Fruit fly (Drosophila melanogaster) whole organism, embryonic: ENCODE measurements around the gene alpha-PheRS.

Experiments used
- Atf6 ChIP-seq: fragments of 200-800 bp; sonication (Bioruptor generic); IDR thresholded peaks from 2 replicates; pipeline ENCODE4 v1.3.6; 2022; ENCODE audit warnings: missing biosample characterization, missing genetic modification characterization
- BEAF-32 ChIP-seq: fragments of 200-800 bp; sonication (Bioruptor generic); optimal IDR thresholded peaks from 3 replicates; lab custom pipeline; 2017; ENCODE audit warnings: missing biosample characterization, missing genetic modification characterization, mild to moderate bottlenecking, moderate library complexity, missing genetic modification reagents
- Blimp-1 ChIP-seq: fragments of 200-800 bp; sonication (Bioruptor generic); optimal IDR thresholded peaks from 3 replicates; lab custom pipeline; 2018; ENCODE audit warnings: missing biosample characterization, missing genetic modification characterization, mild to moderate bottlenecking, moderate library complexity, missing genetic modification reagents
- CG10274 ChIP-seq: fragments of 200-800 bp; sonication (Bioruptor generic); optimal IDR thresholded peaks from 3 replicates; lab custom pipeline; 2017; ENCODE audit warnings: missing biosample characterization, mild to moderate bottlenecking, missing genetic modification characterization
- CG1233 ChIP-seq: fragments of 200-800 bp; sonication (Bioruptor generic); optimal IDR thresholded peaks from 4 replicates; lab custom pipeline; 2018; ENCODE audit warnings: missing biosample characterization, mild to moderate bottlenecking, missing genetic modification characterization
- CG12391 ChIP-seq: fragments of 200-800 bp; sonication (Bioruptor generic); optimal IDR thresholded peaks from 3 replicates; lab custom pipeline; 2018; ENCODE audit warnings: missing biosample characterization, mild to moderate bottlenecking, missing genetic modification characterization, moderate library complexity
- CG12659 ChIP-seq: fragments of 200-800 bp; sonication (Bioruptor generic); optimal IDR thresholded peaks from 3 replicates; lab custom pipeline; 2017; ENCODE audit warnings: mild to moderate bottlenecking, missing biosample characterization, missing genetic modification reagents, missing genetic modification characterization
- CG14965 ChIP-seq: fragments of 200-800 bp; sonication (Bioruptor generic); optimal IDR thresholded peaks from 2 replicates; lab custom pipeline; 2016; ENCODE audit warnings: missing biosample characterization, missing genetic modification characterization, borderline replicate concordance
- CG2129 ChIP-seq: fragments of 200-800 bp; sonication (Bioruptor generic); IDR thresholded peaks from 2 replicates; pipeline ENCODE4 v1.3.6; 2022; ENCODE audit warnings: missing biosample characterization, missing genetic modification characterization; ENCODE audit not compliant: partially characterized antibody
- CG2712 ChIP-seq: fragments of 200-800 bp; optimal IDR thresholded peaks from 3 replicates; lab custom pipeline; 2019; ENCODE audit warnings: missing biosample characterization, mild to moderate bottlenecking, missing genetic modification characterization, moderate library complexity
- CG30403 ChIP-seq: fragments of 200-800 bp; sonication (Bioruptor generic); optimal IDR thresholded peaks from 3 replicates; lab custom pipeline; 2016; ENCODE audit warnings: missing biosample characterization, missing genetic modification characterization
- CG3163 ChIP-seq: fragments of 200-800 bp; sonication (Bioruptor generic); optimal IDR thresholded peaks from 3 replicates; lab custom pipeline; 2016; ENCODE audit warnings: missing biosample characterization, missing genetic modification characterization
- CG3407 ChIP-seq: fragments of 200-800 bp; sonication (Bioruptor generic); optimal IDR thresholded peaks from 2 replicates; lab custom pipeline; 2018; ENCODE audit warnings: missing biosample characterization, mild to moderate bottlenecking, missing genetic modification characterization
- CG4328 ChIP-seq: fragments of 200-800 bp; sonication (Bioruptor generic); optimal IDR thresholded peaks from 3 replicates; lab custom pipeline; 2017; ENCODE audit warnings: missing biosample characterization, missing genetic modification reagents, missing genetic modification characterization
- CG4617 ChIP-seq: fragments of 200-800 bp; sonication (Bioruptor generic); optimal IDR thresholded peaks from 3 replicates; lab custom pipeline; 2016; ENCODE audit warnings: missing biosample characterization, missing genetic modification characterization, borderline replicate concordance
- CG4854 ChIP-seq: fragments of 200-800 bp; sonication (Bioruptor generic); optimal IDR thresholded peaks from 2 replicates; lab custom pipeline; 2016; ENCODE audit warnings: missing biosample characterization, missing genetic modification characterization, inconsistent platforms
- CG6854 ChIP-seq: fragments of 200-800 bp; sonication (Bioruptor generic); optimal IDR thresholded peaks from 3 replicates; lab custom pipeline; 2017; ENCODE audit warnings: missing biosample characterization, mild to moderate bottlenecking, missing genetic modification characterization
- CG8290 ChIP-seq, 3 experiments: fragments of 200-800 bp; sonication (Bioruptor generic); optimal IDR thresholded peaks; 2 replicates each; lab custom pipeline; 2016 to 2019; ENCODE audit warnings: missing biosample characterization in 3 of 3, missing genetic modification characterization in 3 of 3, mild to moderate bottlenecking in 2 of 3, moderate library complexity in 1 of 3
- Dip2 ChIP-seq: fragments of 200-800 bp; sonication (Bioruptor generic); IDR thresholded peaks from 2 replicates; pipeline ENCODE4 v1.3.6; 2022; ENCODE audit warnings: missing biosample characterization, missing genetic modification characterization
- Gsc ChIP-seq: fragments of 200-800 bp; sonication (Bioruptor generic); IDR thresholded peaks from 2 replicates; pipeline ENCODE4 v1.3.6; 2022; ENCODE audit warnings: missing biosample characterization, missing genetic modification characterization
- HLHmδ ChIP-seq: fragments of 200-800 bp; sonication (Bioruptor generic); optimal IDR thresholded peaks from 2 replicates; lab custom pipeline; 2018; ENCODE audit warnings: missing biosample characterization, mild to moderate bottlenecking, missing genetic modification characterization, moderate library complexity
- Lhr ChIP-seq: fragments of 200-800 bp; sonication (Bioruptor generic); optimal IDR thresholded peaks from 3 replicates; lab custom pipeline; 2017; ENCODE audit warnings: mild to moderate bottlenecking, missing biosample characterization, missing genetic modification reagents, missing genetic modification characterization
- MBD-R2 ChIP-seq: fragments of 200-800 bp; sonication (Bioruptor generic); IDR thresholded peaks from 2 replicates; pipeline ENCODE4 v1.3.6; 2022; ENCODE audit warnings: missing biosample characterization, missing genetic modification characterization
- Mad ChIP-seq: fragments of 200-800 bp; sonication (Bioruptor generic); optimal IDR thresholded peaks from 2 replicates; lab custom pipeline; 2016; ENCODE audit warnings: missing biosample characterization, missing genetic modification characterization
- Oli ChIP-seq: fragments of 200-800 bp; sonication (Bioruptor generic); optimal IDR thresholded peaks from 2 replicates; lab custom pipeline; 2018; ENCODE audit warnings: missing biosample characterization, mild to moderate bottlenecking, missing genetic modification characterization, moderate library complexity
- Sry-δ ChIP-seq: fragments of 200-800 bp; sonication (Bioruptor generic); optimal IDR thresholded peaks from 2 replicates; lab custom pipeline; 2016; ENCODE audit warnings: missing biosample characterization, missing genetic modification characterization
- Stat92E ChIP-seq, 3 experiments: fragments of >200 bp in 2 of 3; fragments of 200-800 bp in 1 of 3; sonication (Bioruptor generic) in 1 of 3; optimal IDR thresholded peaks; 2 replicates each; lab custom pipeline; 2017 to 2019; ENCODE audit warnings: missing biosample characterization in 3 of 3, missing genetic modification characterization in 3 of 3, mild to moderate bottlenecking in 1 of 3, moderate library complexity in 1 of 3
- Vsx1 ChIP-seq: fragments of 200-800 bp; sonication (Bioruptor generic); optimal IDR thresholded peaks from 2 replicates; lab custom pipeline; 2017; ENCODE audit warnings: missing biosample characterization, mild to moderate bottlenecking, missing genetic modification characterization, missing genetic modification reagents
- amos ChIP-seq: fragments of 200-800 bp; sonication (Bioruptor generic); IDR thresholded peaks from 2 replicates; pipeline ENCODE4 v1.3.6; 2022; ENCODE audit warnings: missing biosample characterization, missing genetic modification characterization; ENCODE audit not compliant: partially characterized antibody
- ap ChIP-seq: fragments of 200-800 bp; sonication (Bioruptor generic); IDR thresholded peaks from 2 replicates; pipeline ENCODE4 v1.3.6; 2022; ENCODE audit warnings: missing biosample characterization, missing genetic modification characterization
- bcd ChIP-seq: fragments of 200-800 bp; sonication (Bioruptor generic); optimal IDR thresholded peaks from 2 replicates; lab custom pipeline; 2017; ENCODE audit warnings: missing biosample characterization, mild to moderate bottlenecking, missing genetic modification characterization
- cato ChIP-seq: fragments of 200-800 bp; sonication (Bioruptor generic); optimal IDR thresholded peaks from 2 replicates; lab custom pipeline; 2016; ENCODE audit warnings: missing biosample characterization, missing genetic modification characterization, borderline replicate concordance
- da ChIP-seq: fragments of 200-800 bp; sonication (Bioruptor generic); optimal IDR thresholded peaks from 2 replicates; lab custom pipeline; 2016; ENCODE audit warnings: missing biosample characterization, missing genetic modification characterization
- dpn ChIP-seq, 2 experiments: fragments of 200-800 bp; sonication (Bioruptor generic); optimal IDR thresholded peaks; 3 replicates each; lab custom pipeline; 2016; ENCODE audit warnings: missing biosample characterization in 2 of 2, missing genetic modification characterization in 2 of 2
- dysf ChIP-seq: fragments of 200-800 bp; sonication (Bioruptor generic); IDR thresholded peaks from 3 replicates; pipeline ENCODE4 v1.3.6; 2022; ENCODE audit warnings: missing biosample characterization, missing genetic modification characterization
- fd102C ChIP-seq: fragments of 200-800 bp; sonication (Bioruptor generic); optimal IDR thresholded peaks from 2 replicates; lab custom pipeline; 2018; ENCODE audit warnings: missing biosample characterization, mild to moderate bottlenecking, missing genetic modification characterization, moderate library complexity
- fru ChIP-seq: fragments of >200 bp; optimal IDR thresholded peaks from 2 replicates; lab custom pipeline; 2017
- gem ChIP-seq: fragments of 200-800 bp; sonication (Bioruptor generic); optimal IDR thresholded peaks from 2 replicates; lab custom pipeline; 2019; ENCODE audit warnings: missing biosample characterization, mild to moderate bottlenecking, missing genetic modification characterization, moderate library complexity
- grn ChIP-seq: fragments of 200-800 bp; sonication (Bioruptor generic); optimal IDR thresholded peaks from 3 replicates; lab custom pipeline; 2017; ENCODE audit warnings: missing biosample characterization, missing genetic modification characterization
- ind ChIP-seq: fragments of 200-800 bp; sonication (Bioruptor generic); optimal IDR thresholded peaks from 3 replicates; lab custom pipeline; 2016; ENCODE audit warnings: missing biosample characterization, missing genetic modification characterization
- lmd ChIP-seq: fragments of 200-800 bp; sonication (Bioruptor generic); IDR thresholded peaks from 2 replicates; pipeline ENCODE4 v1.3.6; 2022; ENCODE audit warnings: missing biosample characterization, missing genetic modification characterization
- nom ChIP-seq: fragments of 200-800 bp; sonication (Bioruptor generic); optimal IDR thresholded peaks from 2 replicates; lab custom pipeline; 2017; ENCODE audit warnings: missing biosample characterization, missing genetic modification characterization, mild to moderate bottlenecking, moderate library complexity, missing genetic modification reagents
- pb ChIP-seq: fragments of 200-800 bp; sonication (Bioruptor generic); optimal IDR thresholded peaks from 3 replicates; lab custom pipeline; 2016; ENCODE audit warnings: missing biosample characterization, missing genetic modification characterization
- peb ChIP-seq: fragments of 200-800 bp; sonication (Bioruptor generic); IDR thresholded peaks from 2 replicates; pipeline ENCODE4 v1.3.6; 2022; ENCODE audit warnings: missing biosample characterization, missing genetic modification characterization
- pho ChIP-seq: fragments of 200-800 bp; sonication (Bioruptor generic); optimal IDR thresholded peaks from 2 replicates; lab custom pipeline; 2016; ENCODE audit warnings: missing biosample characterization, missing genetic modification characterization
- psq ChIP-seq: fragments of 200-800 bp; sonication (Bioruptor generic); optimal IDR thresholded peaks from 2 replicates; lab custom pipeline; 2017; ENCODE audit warnings: missing biosample characterization, missing genetic modification characterization
- sima ChIP-seq: fragments of 200-800 bp; sonication (Bioruptor generic); optimal IDR thresholded peaks from 2 replicates; lab custom pipeline; 2016; ENCODE audit warnings: missing biosample characterization, missing genetic modification characterization
- sna ChIP-seq: fragments of 200-800 bp; sonication (Bioruptor generic); IDR thresholded peaks from 2 replicates; pipeline ENCODE4 v1.3.6; 2022; ENCODE audit warnings: missing biosample characterization, missing genetic modification characterization; ENCODE audit not compliant: partially characterized antibody
- twi ChIP-seq: fragments of 200-800 bp; optimal IDR thresholded peaks from 2 replicates; lab custom pipeline; 2019; ENCODE audit warnings: missing biosample characterization, mild to moderate bottlenecking, missing genetic modification characterization, moderate library complexity

alpha-PheRS gene

dm6 chrX:8115717-8116311 lies 29.6 kb downstream of the alpha-PheRS start, which contains the start of gene Gclc (continued):
- TF ChIP-seq CG12659 (GFP tag; lab: Kevin White, UChicago): peak; percentile 31
- no peak for TF ChIP-seq cato (GFP tag; lab: Kevin White, UChicago)
- TF ChIP-seq sima (GFP tag; lab: Kevin White, UChicago): no peak
- TF ChIP-seq CG10274 (GFP tag; lab: Kevin White, UChicago): no peak
- TF ChIP-seq bcd (GFP tag; lab: Kevin White, UChicago): no peak
- no peak for TF ChIP-seq CG14965 (GFP tag; lab: Kevin White, UChicago)
- no peak; the same call in 1 of the 2 replicates for TF ChIP-seq MBD-R2 (GFP tag; lab: Robert Waterston, UW)
- TF ChIP-seq twi (tag; lab: Kevin White, UChicago): no peak
- TF ChIP-seq CG3163 (GFP tag; lab: Kevin White, UChicago): no peak
- TF ChIP-seq CG30403 (GFP tag; lab: Kevin White, UChicago): no peak
- TF ChIP-seq nom: no peak
- no peak for TF ChIP-seq dpn (GFP tag; optimal IDR thresholded peaks at IDR 0.05; lab: Kevin White, UChicago)
- TF ChIP-seq CG12391 (tag; lab: Kevin White, UChicago): no peak
- TF ChIP-seq CG4328 (GFP tag; lab: Kevin White, UChicago): no peak
- TF ChIP-seq Atf6 (GFP tag; lab: Robert Waterston, UW): 0 out of 2 replicates have a peak, but pooled peaks have one; percentile 8
- TF ChIP-seq Lhr (GFP tag; lab: Kevin White, UChicago): no peak
- peak; percentile 28 for TF ChIP-seq Sry-δ
- no peak for TF ChIP-seq CG3407 (GFP tag; lab: Kevin White, UChicago)
- TF ChIP-seq da (GFP tag; lab: Kevin White, UChicago): no peak
- TF ChIP-seq CG8290 (GFP tag; optimal IDR thresholded peaks at IDR 0.05; lab: Kevin White, UChicago): no peak
- TF ChIP-seq CG8290 (tag; optimal IDR thresholded peaks at IDR 0.05; lab: Kevin White, UChicago): peak in 1 of 2 experiments; percentile 13
- no peak for TF ChIP-seq Vsx1 (GFP tag; lab: Kevin White, UChicago)
- no peak for TF ChIP-seq pb (GFP tag; lab: Kevin White, UChicago)
- TF ChIP-seq BEAF-32 (GFP tag; lab: Kevin White, UChicago): peak; percentile 66
- TF ChIP-seq peb (GFP tag; lab: Robert Waterston, UW): no peak
- no peak for TF ChIP-seq CG2129 (GFP tag; lab: Robert Waterston, UW)
- no peak for TF ChIP-seq CG6854
- TF ChIP-seq sna (GFP tag; lab: Robert Waterston, UW): no peak
- no peak for TF ChIP-seq psq (GFP tag; lab: Kevin White, UChicago)
- TF ChIP-seq ind: no peak
- peak; percentile 54; the same call in 1 of the 2 replicates for TF ChIP-seq amos (GFP tag; lab: Robert Waterston, UW)
- no peak for TF ChIP-seq Blimp-1 (GFP tag; lab: Kevin White, UChicago)
- TF ChIP-seq dysf (GFP tag; lab: Robert Waterston, UW): no peak
- no peak for TF ChIP-seq fru (lab: Kevin White, UChicago)
- no peak for TF ChIP-seq fd102C (GFP tag; lab: Kevin White, UChicago)
- TF ChIP-seq lmd (GFP tag; lab: Robert Waterston, UW): no peak
- no peak for TF ChIP-seq CG1233 (GFP tag; lab: Kevin White, UChicago)
- no peak for TF ChIP-seq grn (GFP tag; lab: Kevin White, UChicago)
- no peak for TF ChIP-seq CG4617 (GFP tag; lab: Kevin White, UChicago)
- no peak for TF ChIP-seq ap (GFP tag; lab: Robert Waterston, UW)
- no peak for TF ChIP-seq HLHmδ (GFP tag; lab: Kevin White, UChicago)
- TF ChIP-seq gem (tag; lab: Kevin White, UChicago): no peak
- TF ChIP-seq CG4854 (GFP tag; lab: Kevin White, UChicago): no peak
- no peak for TF ChIP-seq Gsc (GFP tag; lab: Robert Waterston, UW)
- TF ChIP-seq CG2712 (tag; lab: Kevin White, UChicago): no peak
- TF ChIP-seq Dip2 (GFP tag; lab: Robert Waterston, UW): no peak
- no peak for TF ChIP-seq Oli
- no peak for TF ChIP-seq Mad
- no peak for TF ChIP-seq pho
- no peak for TF ChIP-seq Stat92E (GFP tag; optimal IDR thresholded peaks at IDR 0.05; lab: Kevin White, UChicago)
